Fruit fly (Drosophila melanogaster) whole organism, embryonic: Measurements from ENCODE around the gene gro.

Experiments used
- Abd-B ChIP-seq: fragments of 200-800 bp; sonication (Bioruptor generic); optimal IDR thresholded peaks from 2 replicates; lab custom pipeline; 2018; ENCODE audit warnings: missing biosample characterization, mild to moderate bottlenecking, missing genetic modification characterization, moderate library complexity
- Atf3 ChIP-seq: fragments of 200-800 bp; sonication (Bioruptor generic); optimal IDR thresholded peaks from 3 replicates; lab custom pipeline; 2016; ENCODE audit warnings: missing biosample characterization, missing genetic modification characterization
- Bdp1 ChIP-seq: fragments of 200-800 bp; sonication (Bioruptor generic); optimal IDR thresholded peaks from 3 replicates; lab custom pipeline; 2016; ENCODE audit warnings: missing biosample characterization, missing genetic modification characterization
- CG12155 ChIP-seq: fragments of 200-800 bp; sonication (Bioruptor generic); optimal IDR thresholded peaks from 3 replicates; lab custom pipeline; 2016; ENCODE audit warnings: missing biosample characterization, missing genetic modification characterization
- CG12236 ChIP-seq: fragments of 200-800 bp; sonication (Bioruptor generic); optimal IDR thresholded peaks from 2 replicates; lab custom pipeline; 2016; ENCODE audit warnings: missing biosample characterization, missing genetic modification characterization
- CG14014 ChIP-seq: fragments of 200-800 bp; sonication (Bioruptor generic); IDR thresholded peaks from 2 replicates; pipeline ENCODE4 v1.3.6; 2022; ENCODE audit warnings: missing biosample characterization, missing genetic modification characterization
- CG14860 ChIP-seq: fragments of 200-800 bp; sonication (Bioruptor generic); IDR thresholded peaks from 3 replicates; pipeline ENCODE4 v1.3.6; 2022; ENCODE audit warnings: missing biosample characterization, missing genetic modification characterization; ENCODE audit not compliant: partially characterized antibody
- CG17328 ChIP-seq: fragments of 200-800 bp; sonication (Bioruptor generic); IDR thresholded peaks from 2 replicates; pipeline ENCODE4 v1.3.6; 2022; ENCODE audit warnings: missing biosample characterization, missing genetic modification characterization
- CG17359 ChIP-seq: fragments of 200-800 bp; sonication (Bioruptor generic); optimal IDR thresholded peaks from 3 replicates; lab custom pipeline; 2018; ENCODE audit warnings: missing biosample characterization, mild to moderate bottlenecking, missing genetic modification characterization, moderate library complexity
- CG17829 ChIP-seq: fragments of 200-800 bp; optimal IDR thresholded peaks from 2 replicates; lab custom pipeline; 2019; ENCODE audit warnings: missing biosample characterization, mild to moderate bottlenecking, missing genetic modification characterization, moderate library complexity
- CG34224 ChIP-seq: fragments of 200-800 bp; sonication (Bioruptor generic); IDR thresholded peaks from 3 replicates; pipeline ENCODE4 v1.3.6; 2022; ENCODE audit warnings: missing biosample characterization, missing genetic modification characterization; ENCODE audit not compliant: partially characterized antibody
- CG4360 ChIP-seq: fragments of 200-800 bp; sonication (Bioruptor generic); IDR thresholded peaks from 2 replicates; pipeline ENCODE4 v1.3.6; 2022; ENCODE audit warnings: missing biosample characterization, missing genetic modification characterization
- CG6254 ChIP-seq: fragments of 200-800 bp; sonication (Bioruptor generic); optimal IDR thresholded peaks from 3 replicates; lab custom pipeline; 2017; ENCODE audit warnings: mild to moderate bottlenecking, missing biosample characterization, missing genetic modification reagents, missing genetic modification characterization
- CG6683 ChIP-seq: fragments of 200-800 bp; sonication (Bioruptor generic); optimal IDR thresholded peaks from 2 replicates; lab custom pipeline; 2017; ENCODE audit warnings: missing biosample characterization, mild to moderate bottlenecking, missing genetic modification characterization, missing genetic modification reagents
- Dip2 ChIP-seq: fragments of 200-800 bp; sonication (Bioruptor generic); IDR thresholded peaks from 2 replicates; pipeline ENCODE4 v1.3.6; 2022; ENCODE audit warnings: missing biosample characterization, missing genetic modification characterization
- Eip74EF ChIP-seq, 2 experiments: fragments of 200-800 bp in 1 of 2; fragments of >200 bp in 1 of 2; sonication (Bioruptor generic) in 1 of 2; optimal IDR thresholded peaks; 2 replicates each; lab custom pipeline; 2017 to 2019; ENCODE audit warnings: missing biosample characterization in 2 of 2, missing genetic modification characterization in 2 of 2, mild to moderate bottlenecking in 1 of 2, moderate library complexity in 1 of 2
- Ets65A ChIP-seq: fragments of 200-800 bp; sonication (Bioruptor generic); peaks from one replicate; lab custom pipeline; 2016; ENCODE audit warnings: missing biosample characterization, missing genetic modification characterization
- Gug ChIP-seq: fragments of 200-800 bp; sonication (Bioruptor generic); IDR thresholded peaks from 4 replicates; pipeline ENCODE4 v1.3.6; 2022; ENCODE audit warnings: missing biosample characterization, missing genetic modification characterization
- HLHmδ ChIP-seq: fragments of 200-800 bp; sonication (Bioruptor generic); optimal IDR thresholded peaks from 2 replicates; lab custom pipeline; 2018; ENCODE audit warnings: missing biosample characterization, mild to moderate bottlenecking, missing genetic modification characterization, moderate library complexity
- HmgD ChIP-seq: fragments of 200-800 bp; sonication (Bioruptor generic); optimal IDR thresholded peaks from 3 replicates; lab custom pipeline; 2016; ENCODE audit warnings: missing biosample characterization, missing genetic modification characterization
- Hmr ChIP-seq: fragments of 200-800 bp; sonication (Bioruptor generic); optimal IDR thresholded peaks from 3 replicates; lab custom pipeline; 2017; ENCODE audit warnings: mild to moderate bottlenecking, missing biosample characterization, missing genetic modification reagents, missing genetic modification characterization
- NC2α ChIP-seq: fragments of 200-800 bp; sonication (Bioruptor generic); optimal IDR thresholded peaks from 2 replicates; lab custom pipeline; 2016; ENCODE audit warnings: missing biosample characterization, missing genetic modification characterization
- NFAT ChIP-seq: fragments of 200-800 bp; sonication (Bioruptor generic); IDR thresholded peaks from 2 replicates; pipeline ENCODE4 v1.3.6; 2022; ENCODE audit warnings: missing biosample characterization, missing genetic modification characterization
- Nf-YB ChIP-seq: fragments of 200-800 bp; sonication (Bioruptor generic); optimal IDR thresholded peaks from 3 replicates; lab custom pipeline; 2019; ENCODE audit warnings: missing biosample characterization, mild to moderate bottlenecking, missing genetic modification characterization, moderate library complexity
- PHDP ChIP-seq: fragments of 200-800 bp; sonication (Bioruptor generic); optimal IDR thresholded peaks from 3 replicates; lab custom pipeline; 2018; ENCODE audit warnings: missing biosample characterization, mild to moderate bottlenecking, missing genetic modification characterization, moderate library complexity
- chinmo ChIP-seq: fragments of 200-800 bp; sonication (Bioruptor generic); IDR thresholded peaks from 4 replicates; pipeline ENCODE4 v1.3.6; 2022; ENCODE audit warnings: missing biosample characterization, missing genetic modification characterization; ENCODE audit not compliant: partially characterized antibody
- chn ChIP-seq: fragments of 200-800 bp; sonication (Bioruptor generic); optimal IDR thresholded peaks from 2 replicates; lab custom pipeline; 2016; ENCODE audit warnings: missing biosample characterization, missing genetic modification characterization
- ci ChIP-seq: fragments of 200-800 bp; sonication (Bioruptor generic); IDR thresholded peaks from 3 replicates; pipeline ENCODE4 v1.3.6; 2022; ENCODE audit warnings: missing biosample characterization, missing genetic modification characterization
- crol ChIP-seq: fragments of 200-800 bp; sonication (Bioruptor generic); IDR thresholded peaks from 2 replicates; pipeline ENCODE4 v1.3.6; 2022; ENCODE audit warnings: missing biosample characterization, missing genetic modification characterization
- dpn ChIP-seq, 2 experiments: fragments of 200-800 bp; sonication (Bioruptor generic); optimal IDR thresholded peaks; 3 replicates each; lab custom pipeline; 2016; ENCODE audit warnings: missing biosample characterization in 2 of 2, missing genetic modification characterization in 2 of 2
- gcm ChIP-seq: fragments of 200-800 bp; sonication (Bioruptor generic); optimal IDR thresholded peaks from 2 replicates; lab custom pipeline; 2019; ENCODE audit warnings: missing biosample characterization, mild to moderate bottlenecking, missing genetic modification characterization, moderate library complexity
- gsb-n ChIP-seq: fragments of 200-800 bp; sonication (Bioruptor generic); optimal IDR thresholded peaks from 3 replicates; lab custom pipeline; 2018; ENCODE audit warnings: missing biosample characterization, mild to moderate bottlenecking, missing genetic modification characterization
- lilli ChIP-seq: fragments of 200-800 bp; sonication (Bioruptor generic); optimal IDR thresholded peaks from 3 replicates; lab custom pipeline; 2016; ENCODE audit warnings: missing biosample characterization, missing genetic modification characterization
- nerfin-2 ChIP-seq: fragments of 200-800 bp; sonication (Bioruptor generic); IDR thresholded peaks from 2 replicates; pipeline ENCODE4 v1.3.6; 2022; ENCODE audit warnings: missing biosample characterization, missing genetic modification characterization; ENCODE audit not compliant: partially characterized antibody
- nom ChIP-seq: fragments of 200-800 bp; sonication (Bioruptor generic); optimal IDR thresholded peaks from 2 replicates; lab custom pipeline; 2017; ENCODE audit warnings: missing biosample characterization, missing genetic modification characterization, mild to moderate bottlenecking, moderate library complexity, missing genetic modification reagents
- org-1 ChIP-seq: fragments of 200-800 bp; sonication (Bioruptor generic); optimal IDR thresholded peaks from 2 replicates; lab custom pipeline; 2017; ENCODE audit warnings: missing biosample characterization, missing genetic modification characterization
- pnt ChIP-seq: fragments of 200-800 bp; sonication (Bioruptor generic); optimal IDR thresholded peaks from 3 replicates; lab custom pipeline; 2016; ENCODE audit warnings: missing biosample characterization, missing genetic modification characterization
- pros ChIP-seq: fragments of 200-800 bp; sonication (Bioruptor generic); optimal IDR thresholded peaks from 3 replicates; lab custom pipeline; 2019; ENCODE audit warnings: missing biosample characterization, mild to moderate bottlenecking, missing genetic modification characterization, moderate library complexity
- psq ChIP-seq: fragments of 200-800 bp; sonication (Bioruptor generic); optimal IDR thresholded peaks from 2 replicates; lab custom pipeline; 2017; ENCODE audit warnings: missing biosample characterization, missing genetic modification characterization
- sc ChIP-seq, 3 experiments: fragments of >200 bp in 2 of 3; fragments of 200-800 bp in 1 of 3; sonication (Bioruptor generic) in 1 of 3; optimal IDR thresholded peaks; 2 replicates in 2 of 3; 3 replicates in 1 of 3; lab custom pipeline; 2017; ENCODE audit warnings: mild to moderate bottlenecking in 1 of 3, missing biosample characterization in 1 of 3, missing genetic modification characterization in 1 of 3, missing genetic modification reagents in 1 of 3
- sd ChIP-seq: fragments of 200-800 bp; sonication (Bioruptor generic); optimal IDR thresholded peaks from 3 replicates; lab custom pipeline; 2018; ENCODE audit warnings: missing biosample characterization, mild to moderate bottlenecking, missing genetic modification characterization, moderate library complexity
- sens ChIP-seq: fragments of 200-800 bp; sonication (Bioruptor generic); peaks from one replicate; lab custom pipeline; 2016; ENCODE audit warnings: missing biosample characterization, missing genetic modification characterization
- seq ChIP-seq: fragments of 200-800 bp; sonication (Bioruptor generic); IDR thresholded peaks from 2 replicates; pipeline ENCODE4 v1.3.6; 2022; ENCODE audit warnings: missing biosample characterization, missing genetic modification characterization
- sima ChIP-seq: fragments of 200-800 bp; sonication (Bioruptor generic); optimal IDR thresholded peaks from 2 replicates; lab custom pipeline; 2016; ENCODE audit warnings: missing biosample characterization, missing genetic modification characterization
- zen2 ChIP-seq: fragments of 200-800 bp; sonication (Bioruptor generic); IDR thresholded peaks from 3 replicates; pipeline ENCODE4 v1.3.6; 2022; ENCODE audit warnings: missing biosample characterization, missing genetic modification characterization; ENCODE audit not compliant: partially characterized antibody

gro gene

DNA sequence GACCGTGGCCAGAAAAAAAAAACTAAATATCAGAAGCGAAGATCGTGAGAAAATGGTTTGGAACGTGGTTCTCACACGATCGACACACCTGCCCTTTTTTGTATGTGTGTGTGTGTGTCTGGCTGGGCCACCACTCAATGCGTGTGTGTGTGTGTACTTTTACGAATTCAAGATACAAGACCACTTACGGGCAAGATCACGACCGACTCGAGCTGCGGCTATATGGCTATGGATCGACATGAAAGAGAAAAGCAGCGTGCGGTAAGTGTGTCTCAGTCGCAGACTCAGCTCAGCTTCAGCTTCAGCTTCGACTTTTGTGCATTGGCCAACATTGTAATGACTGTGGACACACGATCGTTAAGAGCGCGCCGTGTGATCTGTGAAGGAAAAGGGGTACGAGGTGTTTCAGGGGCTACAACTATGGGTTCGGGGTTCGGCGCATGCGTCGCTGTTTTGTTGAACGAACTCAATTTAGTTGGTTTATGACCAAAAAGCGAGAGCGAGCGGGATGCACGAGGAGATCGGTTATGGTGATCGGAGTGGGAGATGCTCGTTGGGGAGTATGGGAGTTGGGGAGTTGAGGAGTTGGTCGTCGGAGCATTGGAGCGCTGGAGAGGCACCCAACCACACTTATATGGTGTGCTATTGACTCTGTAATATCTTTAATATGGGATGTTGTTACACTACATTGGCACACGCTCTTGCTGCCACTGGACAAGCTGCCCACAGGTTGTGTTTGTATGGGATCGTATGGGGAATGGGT lies 38.8 kb upstream of the gro start (continued):
- TF ChIP-seq sens (GFP tag; lab: Kevin White, UChicago): peak; percentile 76
- peak; percentile 26 for TF ChIP-seq Abd-B (GFP tag; lab: Kevin White, UChicago)
- TF ChIP-seq chn (GFP tag; lab: Kevin White, UChicago): peak; percentile 26
- peak; percentile 72 for TF ChIP-seq crol (GFP tag; lab: Robert Waterston, UW)
- TF ChIP-seq sc (optimal IDR thresholded peaks at IDR 0.05; lab: Kevin White, UChicago): no peak
- TF ChIP-seq sc (GFP tag; optimal IDR thresholded peaks at IDR 0.05; lab: Kevin White, UChicago): peak; percentile 12
- 0 out of 4 replicates have a peak, but pooled peaks have one; percentile 69 for TF ChIP-seq chinmo (GFP tag; lab: Robert Waterston, UW)
- TF ChIP-seq zen2 (GFP tag; lab: Robert Waterston, UW): 0 out of 3 replicates have a peak, but pooled peaks have one; percentile 26

DNA sequence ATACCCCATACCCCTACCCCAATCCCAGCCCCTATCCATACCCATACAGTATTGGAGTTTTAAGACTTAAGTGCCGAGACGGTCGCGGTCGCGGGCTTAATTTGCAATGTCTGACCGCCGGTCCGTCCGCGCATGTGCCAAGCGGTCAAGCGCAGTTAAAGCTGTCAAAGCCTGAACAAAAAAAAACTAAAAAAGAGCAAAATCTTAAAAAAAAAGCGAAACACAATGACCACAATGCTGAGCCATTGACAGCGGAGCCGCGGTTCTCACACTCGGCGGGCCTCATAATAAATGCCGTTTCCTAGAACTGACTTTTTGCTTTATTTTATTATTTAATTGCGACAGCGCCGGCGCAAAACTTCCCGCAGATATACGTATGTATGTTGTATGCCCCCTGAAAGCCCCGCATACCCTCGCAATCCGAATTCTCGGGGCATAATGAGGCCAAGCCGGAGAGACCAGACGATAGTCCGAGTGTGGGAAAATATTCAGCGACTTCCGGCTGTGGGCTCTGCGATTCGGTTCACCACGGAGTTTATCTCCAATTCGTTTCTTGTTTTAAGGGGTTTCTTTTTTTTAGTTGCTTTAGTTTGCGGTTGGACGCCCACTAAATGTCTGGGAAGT lies 37.0 kb upstream of the gro start:
- peak; percentile 24 for TF ChIP-seq pros (GFP tag; lab: Kevin White, UChicago)
- no peak for TF ChIP-seq PHDP (tag; lab: Kevin White, UChicago)
- TF ChIP-seq Gug (GFP tag; lab: Robert Waterston, UW): no peak
- no peak for TF ChIP-seq NC2α
- TF ChIP-seq CG4360 (GFP tag; lab: Robert Waterston, UW): no peak
- no peak for TF ChIP-seq CG17328 (GFP tag; lab: Robert Waterston, UW)
- 0 out of 3 replicates have a peak, but pooled peaks have one; percentile 18 for TF ChIP-seq ci (GFP tag; lab: Robert Waterston, UW)
- TF ChIP-seq Hmr (GFP tag; lab: Kevin White, UChicago): no peak
- no peak for TF ChIP-seq CG6254
- TF ChIP-seq Atf3 (GFP tag; lab: Kevin White, UChicago): no peak
- no peak for TF ChIP-seq dpn (GFP tag; optimal IDR thresholded peaks at IDR 0.05; lab: Kevin White, UChicago)
- no peak for TF ChIP-seq CG14860 (GFP tag; lab: Robert Waterston, UW)
- TF ChIP-seq Nf-YB (GFP tag; lab: Kevin White, UChicago): no peak
- no peak for TF ChIP-seq gsb-n
- no peak for TF ChIP-seq CG12236 (GFP tag; lab: Kevin White, UChicago)
- TF ChIP-seq Eip74EF (GFP tag; optimal IDR thresholded peaks at IDR 0.05; lab: Kevin White, UChicago): peak in 1 of 2 experiments; percentile 4
- peak; percentile 8 for TF ChIP-seq HLHmδ
- no peak for TF ChIP-seq CG6683
- TF ChIP-seq crol (GFP tag; lab: Robert Waterston, UW): peak; percentile 41; the same call in 1 of the 2 replicates
- 0 out of 4 replicates have a peak, but pooled peaks have one; percentile 41 for TF ChIP-seq chinmo (GFP tag; lab: Robert Waterston, UW)
- TF ChIP-seq NFAT: 0 out of 2 replicates have a peak, but pooled peaks have one; percentile 13
- TF ChIP-seq pnt (GFP tag; lab: Kevin White, UChicago): no peak
- peak; percentile 73 for TF ChIP-seq sd (tag; lab: Kevin White, UChicago)
- no peak for TF ChIP-seq Dip2 (GFP tag; lab: Robert Waterston, UW)
- TF ChIP-seq gcm (GFP tag; lab: Kevin White, UChicago): peak; percentile 64
- no peak for TF ChIP-seq seq (GFP tag; lab: Robert Waterston, UW)
- TF ChIP-seq nom (GFP tag; lab: Kevin White, UChicago): peak; percentile 90
- TF ChIP-seq sens (GFP tag; lab: Kevin White, UChicago): no peak

DNA sequence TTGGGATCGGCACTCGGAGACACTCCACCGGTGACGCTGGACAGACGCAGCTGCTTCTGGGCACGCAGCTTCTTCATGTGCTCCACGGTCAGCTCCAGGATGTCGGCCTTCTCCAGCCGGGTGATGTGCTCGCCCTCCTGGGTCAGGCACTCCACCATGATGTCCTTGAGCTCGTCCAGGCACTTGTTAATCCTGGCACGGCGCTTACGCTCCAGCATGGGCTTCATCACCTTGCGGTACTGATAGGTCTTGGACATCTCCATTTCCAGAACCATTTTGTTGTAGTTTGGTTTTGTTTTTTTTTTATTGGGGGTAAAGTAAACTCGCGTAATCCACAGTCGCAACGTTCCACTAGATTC lies 35.9 kb upstream of the gro start:
- no peak for TF ChIP-seq sima (GFP tag; lab: Kevin White, UChicago)
- TF ChIP-seq CG17359 (tag; lab: Kevin White, UChicago): no peak
- TF ChIP-seq CG12155 (GFP tag; lab: Kevin White, UChicago): no peak
- TF ChIP-seq Eip74EF (GFP tag; optimal IDR thresholded peaks at IDR 0.05; lab: Kevin White, UChicago): no peak
- TF ChIP-seq lilli (GFP tag; lab: Kevin White, UChicago): peak; percentile 43
- peak; percentile 91 for TF ChIP-seq Ets65A
- TF ChIP-seq psq (GFP tag; lab: Kevin White, UChicago): no peak
- TF ChIP-seq Bdp1 (GFP tag; lab: Kevin White, UChicago): no peak
- TF ChIP-seq CG14860 (GFP tag; lab: Robert Waterston, UW): no peak
- no peak for TF ChIP-seq org-1 (GFP tag; lab: Kevin White, UChicago)
- TF ChIP-seq HmgD (GFP tag; lab: Kevin White, UChicago): no peak
- TF ChIP-seq CG34224 (GFP tag; lab: Robert Waterston, UW): no peak
- TF ChIP-seq CG17829 (tag; lab: Kevin White, UChicago): no peak
- no peak for TF ChIP-seq nerfin-2
- no peak for TF ChIP-seq CG14014 (GFP tag; lab: Robert Waterston, UW)
